Fruit fly (Drosophila melanogaster) whole organism, embryonic: ENCODE data around the gene CG7675.

Experiments used
- Asciz ChIP-seq: fragments of 200-800 bp; sonication (Bioruptor generic); optimal IDR thresholded peaks from 2 replicates; lab custom pipeline; 2017; ENCODE audit warnings: missing biosample characterization, mild to moderate bottlenecking, missing genetic modification characterization, missing genetic modification reagents
- Bgb ChIP-seq: fragments of 200-800 bp; sonication (Bioruptor generic); IDR thresholded peaks from 2 replicates; pipeline ENCODE4 v1.3.6; 2022; ENCODE audit warnings: missing biosample characterization, missing genetic modification characterization; ENCODE audit not compliant: partially characterized antibody
- BtbVII ChIP-seq: fragments of 200-800 bp; sonication (Bioruptor generic); optimal IDR thresholded peaks from 3 replicates; lab custom pipeline; 2017; ENCODE audit warnings: missing biosample characterization, mild to moderate bottlenecking, missing genetic modification characterization
- CG10959 ChIP-seq: fragments of 200-800 bp; sonication (Bioruptor generic); IDR thresholded peaks from 2 replicates; pipeline ENCODE4 v1.3.6; 2022; ENCODE audit warnings: missing biosample characterization, missing genetic modification characterization
- CG11247 ChIP-seq: fragments of 200-800 bp; sonication (Bioruptor generic); IDR thresholded peaks from 2 replicates; pipeline ENCODE4 v1.3.6; 2022; ENCODE audit warnings: missing biosample characterization, missing genetic modification characterization
- CG13424 ChIP-seq: fragments of 200-800 bp; sonication (Bioruptor generic); optimal IDR thresholded peaks from 2 replicates; lab custom pipeline; 2019; ENCODE audit warnings: missing biosample characterization, mild to moderate bottlenecking, missing genetic modification characterization, moderate library complexity
- CG14667 ChIP-seq: fragments of 200-800 bp; sonication (Bioruptor generic); IDR thresholded peaks from 2 replicates; pipeline ENCODE4 v1.3.6; 2022; ENCODE audit warnings: missing biosample characterization, missing genetic modification characterization
- CG14710 ChIP-seq: fragments of 200-800 bp; sonication (Bioruptor generic); optimal IDR thresholded peaks from 3 replicates; lab custom pipeline; 2019; ENCODE audit warnings: missing biosample characterization, mild to moderate bottlenecking, missing genetic modification characterization, moderate library complexity
- CG14965 ChIP-seq: fragments of 200-800 bp; sonication (Bioruptor generic); optimal IDR thresholded peaks from 2 replicates; lab custom pipeline; 2016; ENCODE audit warnings: missing biosample characterization, missing genetic modification characterization, borderline replicate concordance
- CG15269 ChIP-seq: fragments of 200-800 bp; sonication (Bioruptor generic); optimal IDR thresholded peaks from 2 replicates; lab custom pipeline; 2018; ENCODE audit warnings: missing biosample characterization, mild to moderate bottlenecking, missing genetic modification characterization, moderate library complexity
- CG17186 ChIP-seq: fragments of 200-800 bp; sonication (Bioruptor generic); optimal IDR thresholded peaks from 3 replicates; lab custom pipeline; 2017; ENCODE audit warnings: missing biosample characterization, missing genetic modification reagents, missing genetic modification characterization
- CG17385 ChIP-seq: fragments of 200-800 bp; sonication (Bioruptor generic); optimal IDR thresholded peaks from 3 replicates; lab custom pipeline; 2018; ENCODE audit warnings: missing biosample characterization, mild to moderate bottlenecking, missing genetic modification characterization
- CG17912 ChIP-seq: fragments of 200-800 bp; sonication (Bioruptor generic); optimal IDR thresholded peaks from 2 replicates; lab custom pipeline; 2018; ENCODE audit warnings: missing biosample characterization, mild to moderate bottlenecking, missing genetic modification characterization
- CG3065 ChIP-seq: fragments of 200-800 bp; sonication (Bioruptor generic); optimal IDR thresholded peaks from 2 replicates; lab custom pipeline; 2016; ENCODE audit warnings: missing biosample characterization, missing genetic modification characterization
- CG4707 ChIP-seq: fragments of 200-800 bp; sonication (Bioruptor generic); optimal IDR thresholded peaks from 2 replicates; lab custom pipeline; 2018; ENCODE audit warnings: missing biosample characterization, mild to moderate bottlenecking, missing genetic modification characterization, moderate library complexity
- CG6765 ChIP-seq: fragments of 200-800 bp; sonication (Bioruptor generic); optimal IDR thresholded peaks from 3 replicates; lab custom pipeline; 2017; ENCODE audit warnings: missing biosample characterization, mild to moderate bottlenecking, missing genetic modification characterization
- CG7271 ChIP-seq: fragments of 200-800 bp; sonication (Bioruptor generic); optimal IDR thresholded peaks from 2 replicates; lab custom pipeline; 2018; ENCODE audit warnings: missing biosample characterization, mild to moderate bottlenecking, missing genetic modification characterization, moderate library complexity
- CG7786 ChIP-seq: fragments of 200-800 bp; sonication (Bioruptor generic); optimal IDR thresholded peaks from 2 replicates; lab custom pipeline; 2016; ENCODE audit warnings: missing biosample characterization, missing genetic modification characterization
- CG9437 ChIP-seq: fragments of 200-800 bp; sonication (Bioruptor generic); optimal IDR thresholded peaks from 2 replicates; lab custom pipeline; 2018; ENCODE audit warnings: missing biosample characterization, mild to moderate bottlenecking, missing genetic modification characterization
- CTCF ChIP-seq: fragments of 200-800 bp; sonication (Bioruptor generic); optimal IDR thresholded peaks from 2 replicates; lab custom pipeline; 2017; ENCODE audit warnings: missing biosample characterization, mild to moderate bottlenecking, missing genetic modification characterization, moderate library complexity
- D19B ChIP-seq: fragments of 200-800 bp; sonication (Bioruptor generic); optimal IDR thresholded peaks from 2 replicates; lab custom pipeline; 2017; ENCODE audit warnings: missing biosample characterization, mild to moderate bottlenecking, missing genetic modification characterization
- Doc3 ChIP-seq: fragments of 200-800 bp; sonication (Bioruptor generic); IDR thresholded peaks from 3 replicates; pipeline ENCODE4 v1.3.6; 2022; ENCODE audit warnings: missing biosample characterization, missing genetic modification characterization; ENCODE audit not compliant: partially characterized antibody
- ERR ChIP-seq: fragments of 200-800 bp; sonication (Bioruptor generic); optimal IDR thresholded peaks from 2 replicates; lab custom pipeline; 2016; ENCODE audit warnings: missing biosample characterization, missing genetic modification characterization
- Ets65A ChIP-seq: fragments of 200-800 bp; sonication (Bioruptor generic); peaks from one replicate; lab custom pipeline; 2016; ENCODE audit warnings: missing biosample characterization, missing genetic modification characterization
- Fer2 ChIP-seq: fragments of 200-800 bp; sonication (Bioruptor generic); optimal IDR thresholded peaks from 2 replicates; lab custom pipeline; 2018; ENCODE audit warnings: missing biosample characterization, mild to moderate bottlenecking, missing genetic modification characterization, moderate library complexity
- HLH3B ChIP-seq: fragments of 200-800 bp; sonication (Bioruptor generic); IDR thresholded peaks from 2 replicates; pipeline ENCODE4 v1.3.6; 2022; ENCODE audit warnings: missing biosample characterization, missing genetic modification characterization
- Hr78 ChIP-seq, 2 experiments: fragments of 200-800 bp in 1 of 2; fragments of >200 bp in 1 of 2; sonication (Bioruptor generic) in 1 of 2; optimal IDR thresholded peaks; 2 replicates each; lab custom pipeline; 2017 to 2019; ENCODE audit warnings: missing biosample characterization in 2 of 2, missing genetic modification characterization in 2 of 2, mild to moderate bottlenecking in 1 of 2, moderate library complexity in 1 of 2
- MBD-R2 ChIP-seq: fragments of 200-800 bp; sonication (Bioruptor generic); IDR thresholded peaks from 2 replicates; pipeline ENCODE4 v1.3.6; 2022; ENCODE audit warnings: missing biosample characterization, missing genetic modification characterization
- ato ChIP-seq: fragments of 200-800 bp; sonication (Bioruptor generic); IDR thresholded peaks from 2 replicates; pipeline ENCODE4 v1.3.6; 2022; ENCODE audit warnings: missing biosample characterization, missing genetic modification characterization; ENCODE audit not compliant: partially characterized antibody
- br ChIP-seq: fragments of >200 bp; optimal IDR thresholded peaks from 2 replicates; lab custom pipeline; 2017
- crc ChIP-seq: fragments of 200-800 bp; sonication (Bioruptor generic); optimal IDR thresholded peaks from 2 replicates; lab custom pipeline; 2016; ENCODE audit warnings: missing biosample characterization, missing genetic modification characterization
- esg ChIP-seq: fragments of 200-800 bp; sonication (Bioruptor generic); conservative IDR thresholded peaks from 2 replicates; pipeline ENCODE4 v1.3.6; 2022; ENCODE audit warnings: missing biosample characterization, missing genetic modification characterization
- ewg ChIP-seq: fragments of 200-800 bp; sonication (Bioruptor generic); optimal IDR thresholded peaks from 3 replicates; lab custom pipeline; 2017; ENCODE audit warnings: mild to moderate bottlenecking, missing biosample characterization, missing genetic modification reagents, missing genetic modification characterization
- exex ChIP-seq: fragments of 200-800 bp; sonication (Bioruptor generic); optimal IDR thresholded peaks from 4 replicates; lab custom pipeline; 2018; ENCODE audit warnings: missing biosample characterization, mild to moderate bottlenecking, missing genetic modification characterization, moderate library complexity
- fd102C ChIP-seq: fragments of 200-800 bp; sonication (Bioruptor generic); optimal IDR thresholded peaks from 2 replicates; lab custom pipeline; 2018; ENCODE audit warnings: missing biosample characterization, mild to moderate bottlenecking, missing genetic modification characterization, moderate library complexity
- gsb ChIP-seq: fragments of 200-800 bp; sonication (Bioruptor generic); IDR thresholded peaks from 2 replicates; pipeline ENCODE4 v1.3.6; 2022; ENCODE audit warnings: missing biosample characterization, missing genetic modification characterization
- hb ChIP-seq: fragments of 200-800 bp; sonication (Bioruptor generic); IDR thresholded peaks from 3 replicates; pipeline ENCODE4 v1.3.6; 2022; ENCODE audit warnings: missing biosample characterization, missing genetic modification characterization; ENCODE audit not compliant: partially characterized antibody
- hbn ChIP-seq: fragments of 200-800 bp; sonication (Bioruptor generic); IDR thresholded peaks from 2 replicates; pipeline ENCODE4 v1.3.6; 2022; ENCODE audit warnings: missing biosample characterization, missing genetic modification characterization; ENCODE audit not compliant: partially characterized antibody
- jumu ChIP-seq: fragments of 200-800 bp; sonication (Bioruptor generic); optimal IDR thresholded peaks from 3 replicates; lab custom pipeline; 2016; ENCODE audit warnings: missing biosample characterization, missing genetic modification characterization
- lmd ChIP-seq: fragments of 200-800 bp; sonication (Bioruptor generic); IDR thresholded peaks from 2 replicates; pipeline ENCODE4 v1.3.6; 2022; ENCODE audit warnings: missing biosample characterization, missing genetic modification characterization
- maf-S ChIP-seq: fragments of 200-800 bp; sonication (Bioruptor generic); optimal IDR thresholded peaks from 2 replicates; lab custom pipeline; 2016; ENCODE audit warnings: missing biosample characterization, missing genetic modification characterization
- org-1 ChIP-seq: fragments of 200-800 bp; sonication (Bioruptor generic); optimal IDR thresholded peaks from 2 replicates; lab custom pipeline; 2017; ENCODE audit warnings: missing biosample characterization, missing genetic modification characterization
- phol ChIP-seq: fragments of 200-800 bp; sonication (Bioruptor generic); optimal IDR thresholded peaks from 3 replicates; lab custom pipeline; 2018; ENCODE audit warnings: missing biosample characterization, mild to moderate bottlenecking, missing genetic modification characterization, moderate library complexity
- pros ChIP-seq: fragments of 200-800 bp; sonication (Bioruptor generic); optimal IDR thresholded peaks from 3 replicates; lab custom pipeline; 2019; ENCODE audit warnings: missing biosample characterization, mild to moderate bottlenecking, missing genetic modification characterization, moderate library complexity
- psq ChIP-seq: fragments of 200-800 bp; sonication (Bioruptor generic); optimal IDR thresholded peaks from 2 replicates; lab custom pipeline; 2017; ENCODE audit warnings: missing biosample characterization, missing genetic modification characterization
- rib ChIP-seq: fragments of 200-800 bp; sonication (Bioruptor generic); IDR thresholded peaks from 2 replicates; pipeline ENCODE4 v1.3.6; 2022; ENCODE audit warnings: missing biosample characterization, missing genetic modification characterization
- tll ChIP-seq, 2 experiments: fragments of 200-800 bp in 1 of 2; fragments of >200 bp in 1 of 2; sonication (Bioruptor generic) in 1 of 2; optimal IDR thresholded peaks; 2 replicates each; lab custom pipeline; 2017 to 2019; ENCODE audit warnings: missing biosample characterization in 2 of 2, missing genetic modification characterization in 2 of 2, mild to moderate bottlenecking in 1 of 2, moderate library complexity in 1 of 2
- zfh2 ChIP-seq: fragments of 200-800 bp; sonication (Bioruptor generic); optimal IDR thresholded peaks from 2 replicates; lab custom pipeline; 2016; ENCODE audit warnings: missing biosample characterization, missing genetic modification characterization

CG7675 gene

DNA sequence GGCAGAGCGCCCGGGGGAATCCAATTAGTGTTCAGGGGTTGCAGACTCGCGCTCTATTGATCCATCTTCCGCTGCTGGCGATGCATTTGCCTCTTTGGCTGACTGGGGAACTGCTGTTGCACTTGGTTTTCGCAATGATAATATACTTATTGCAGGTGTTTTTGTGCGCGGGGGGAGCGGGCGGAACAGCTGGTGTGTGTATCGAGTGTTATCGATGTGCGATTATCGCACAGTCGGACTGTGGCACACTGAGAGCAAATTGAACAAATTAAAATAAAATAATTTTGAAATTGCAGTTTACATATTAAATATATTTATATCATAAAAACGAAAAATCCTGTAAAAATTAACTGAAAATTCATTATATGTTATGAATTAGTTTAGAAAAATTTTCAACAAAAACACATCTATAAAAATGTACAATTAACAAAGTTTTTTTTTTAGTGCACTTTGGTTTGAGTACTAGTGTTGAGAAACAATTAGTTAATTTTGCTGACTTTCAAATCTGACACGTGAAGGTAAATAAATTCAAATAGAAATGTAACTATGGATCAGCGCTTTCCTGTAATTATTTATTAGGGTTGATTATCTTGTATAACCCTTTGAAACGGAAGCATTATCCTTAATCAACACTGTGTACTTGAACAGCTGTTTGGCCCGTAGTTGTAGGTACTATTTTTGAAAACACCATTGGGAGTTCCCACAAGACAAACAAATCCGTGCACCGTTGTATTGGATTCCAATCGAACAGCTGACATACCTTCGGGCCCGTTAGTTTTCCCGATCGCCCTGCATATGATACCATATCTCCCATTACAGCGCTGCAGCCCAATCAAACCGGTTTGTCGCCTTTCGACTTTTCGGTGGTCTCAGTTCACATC lies 21.8 kb upstream of the CG7675 start, which contains the start of the genes Wdr37 and koko (continued):
- peak; percentile 74 for TF ChIP-seq crc
- peak; percentile 88 for TF ChIP-seq ewg (GFP tag; lab: Kevin White, UChicago)
- peak; percentile 85 for TF ChIP-seq exex (tag; lab: Kevin White, UChicago)
- peak; percentile 92 for TF ChIP-seq CG6765
- TF ChIP-seq org-1 (GFP tag; lab: Kevin White, UChicago), result peak; percentile 86
- TF ChIP-seq CG14710 (tag; lab: Kevin White, UChicago), result peak; percentile 98
- peak; percentile 96 for TF ChIP-seq CG10959 (GFP tag; lab: Robert Waterston, UW)
- TF ChIP-seq Doc3, result peak; percentile 46; the same call in 1 of the 3 replicates
- TF ChIP-seq maf-S (GFP tag; lab: Kevin White, UChicago), result peak; percentile 56
- peak; percentile 94 for TF ChIP-seq CG17385 (GFP tag; lab: Kevin White, UChicago)
- TF ChIP-seq lmd (GFP tag; lab: Robert Waterston, UW), result peak; percentile 98
- TF ChIP-seq CG14667 (GFP tag; lab: Robert Waterston, UW), result peak; percentile 99
- TF ChIP-seq ERR (GFP tag; lab: Kevin White, UChicago), result peak; percentile 28
- peak; percentile 98 for TF ChIP-seq CG7271
- TF ChIP-seq BtbVII (GFP tag; lab: Kevin White, UChicago), result peak; percentile 93
- TF ChIP-seq zfh2, result peak; percentile 55
- TF ChIP-seq CG15269 (tag; lab: Kevin White, UChicago), result peak; percentile 98
- TF ChIP-seq Hr78 (GFP tag; optimal IDR thresholded peaks at IDR 0.05; lab: Kevin White, UChicago), result peak in 1 of 2 experiments; percentile 79
- peak; percentile 92 for TF ChIP-seq phol (tag; lab: Kevin White, UChicago)
- peak; percentile 96 for TF ChIP-seq Fer2
- TF ChIP-seq gsb (GFP tag; lab: Robert Waterston, UW), result peak; percentile 92
- peak; percentile 97 for TF ChIP-seq esg (GFP tag; lab: Robert Waterston, UW)
- peak; percentile 93 for TF ChIP-seq Asciz
- peak; percentile 94 for TF ChIP-seq CG9437
- no peak for TF ChIP-seq hb (GFP tag; lab: Robert Waterston, UW)
- peak; percentile 44 for TF ChIP-seq CTCF (GFP tag; lab: Kevin White, UChicago)
- peak; percentile 52; the same call in 1 of the 2 replicates for TF ChIP-seq ato
- TF ChIP-seq CG13424, result peak; percentile 98
- TF ChIP-seq psq, result peak; percentile 90
- peak; percentile 90 for TF ChIP-seq CG3065 (GFP tag; lab: Kevin White, UChicago)
- peak; percentile 79 for TF ChIP-seq CG7786
- peak; percentile 98 for TF ChIP-seq MBD-R2 (GFP tag; lab: Robert Waterston, UW)
- TF ChIP-seq Ets65A (GFP tag; lab: Kevin White, UChicago), result peak; percentile 95
- peak; percentile 99 for TF ChIP-seq HLH3B (GFP tag; lab: Robert Waterston, UW)
- TF ChIP-seq hbn (GFP tag; lab: Robert Waterston, UW), result peak; percentile 37; the same call in 1 of the 2 replicates
- TF ChIP-seq jumu (GFP tag; lab: Kevin White, UChicago), result peak; percentile 55
- TF ChIP-seq pros (GFP tag; lab: Kevin White, UChicago), result peak; percentile 57
- peak; percentile 97 for TF ChIP-seq CG11247 (GFP tag; lab: Robert Waterston, UW)
- peak; percentile 44 for TF ChIP-seq CG4707 (GFP tag; lab: Kevin White, UChicago)
- peak; percentile 78 for TF ChIP-seq CG17186 (GFP tag; lab: Kevin White, UChicago)
- TF ChIP-seq CG17912 (GFP tag; lab: Kevin White, UChicago), result peak; percentile 48
- TF ChIP-seq rib, result peak; percentile 97
- TF ChIP-seq br (lab: Kevin White, UChicago), result no peak
- TF ChIP-seq fd102C (GFP tag; lab: Kevin White, UChicago), result peak; percentile 40
- TF ChIP-seq Bgb, result 0 out of 2 replicates have a peak, but pooled peaks have one; percentile 7
- TF ChIP-seq CG14965 (GFP tag; lab: Kevin White, UChicago), result peak; percentile 40
- TF ChIP-seq D19B, result peak; percentile 80
- TF ChIP-seq tll (GFP tag; optimal IDR thresholded peaks at IDR 0.05; lab: Kevin White, UChicago), result peak in 1 of 2 experiments; percentile 79
